Fruit fly (Drosophila melanogaster): Measurements from ENCODE around the gene CG1582.
A peak's percentile ranks its signal among the peaks of the same experiment; 100 is the strongest.

DNA sequence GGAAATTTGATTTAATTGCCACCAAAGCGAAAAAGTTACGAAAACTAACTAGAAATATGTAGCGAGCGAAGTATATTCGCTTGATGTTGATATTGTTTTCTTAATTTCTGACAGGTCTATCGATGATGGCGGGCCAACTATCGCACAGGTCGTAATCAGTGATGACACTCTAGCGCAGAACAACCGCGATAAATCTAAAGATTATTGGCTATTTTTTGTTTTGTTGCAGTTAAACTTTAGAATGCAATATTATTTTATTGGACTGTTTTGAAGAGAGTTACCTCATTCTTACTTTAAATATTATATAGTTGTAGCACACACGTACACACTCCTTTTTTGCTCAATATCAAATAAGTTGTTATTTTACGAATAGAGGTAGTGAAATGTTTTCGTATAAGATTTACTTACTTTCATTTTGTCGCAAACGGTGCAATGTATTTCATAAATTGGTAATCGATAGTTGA is 52.1 kb downstream of the CG1582 start, which contains the start of gene sbr:
- TF ChIP-seq pum (GFP tag; optimal IDR thresholded peaks at IDR 0.05) (no peak), Scr (GFP tag; IDR thresholded peaks at IDR 0.05; ENCODE audit: partially characterized antibody) (peak; percentile 86), Vsx1 (GFP tag; optimal IDR thresholded peaks at IDR 0.05) (no peak), bigmax (GFP tag; optimal IDR thresholded peaks at IDR 0.05) (no peak), Eip74EF (GFP tag; optimal IDR thresholded peaks at IDR 0.05) (no peak), lilli (GFP tag; optimal IDR thresholded peaks at IDR 0.05) (peak; percentile 39), NK7.1 (GFP tag; optimal IDR thresholded peaks at IDR 0.05) (no peak), Tbp (GFP tag; optimal IDR thresholded peaks at IDR 0.05) (no peak), chinmo (GFP tag; IDR thresholded peaks at IDR 0.05; ENCODE audit: partially characterized antibody) (peak; percentile 71; the same call in 1 of the 4 replicates)

Measured in whole organism, embryonic.